Worm (Caenorhabditis elegans) whole organism, young adult: ENCODE data around the gene K08A2.2.

Experiments used
- B0035.1 ChIP-seq: sonication (generic microtip); optimal IDR thresholded peaks from 2 replicates; lab custom pipeline; 2016; ENCODE audit warnings: missing genetic modification characterization, mild to moderate bottlenecking, missing compliant biosample characterization, missing genotype, missing genetic modification reagents
- C06A6.2 ChIP-seq: fragments of 200-800 bp; sonication (Bioruptor generic); conservative IDR thresholded peaks from 2 replicates; pipeline ENCODE4 v1.3.6; 2022; ENCODE audit warnings: missing genetic modification characterization, missing compliant biosample characterization
- F10E7.11 ChIP-seq: sonication (generic microtip); optimal IDR thresholded peaks from 2 replicates; lab custom pipeline; 2017; ENCODE audit warnings: mild to moderate bottlenecking, missing genetic modification characterization, moderate library complexity, missing compliant biosample characterization
- F23B12.7 ChIP-seq: sonication (generic microtip); optimal IDR thresholded peaks from 2 replicates; lab custom pipeline; 2017; ENCODE audit warnings: missing genetic modification characterization, mild to moderate bottlenecking, missing compliant biosample characterization, antibody characterized with exemption, moderate library complexity; ENCODE audit not compliant: insufficient read depth
- F33H1.4 ChIP-seq: fragments of 200-800 bp; sonication (Bioruptor generic); IDR thresholded peaks from 2 replicates; pipeline ENCODE4 v1.3.6; 2022; ENCODE audit warnings: missing genetic modification reagents, missing genetic modification characterization, missing compliant biosample characterization
- K12H6.12 ChIP-seq: fragments of 200-800 bp; sonication (Bioruptor generic); optimal IDR thresholded peaks from 2 replicates; lab custom pipeline; 2018; ENCODE audit warnings: mild to moderate bottlenecking, missing genetic modification characterization, missing compliant biosample characterization
- T07F8.4 ChIP-seq: sonication (generic microtip); optimal IDR thresholded peaks from 2 replicates; lab custom pipeline; 2016; ENCODE audit warnings: mild to moderate bottlenecking, missing genetic modification characterization, moderate library complexity, missing compliant biosample characterization
- T26A5.8 ChIP-seq: sonication (generic microtip); optimal IDR thresholded peaks from 2 replicates; lab custom pipeline; 2016; ENCODE audit warnings: missing genetic modification characterization, missing compliant biosample characterization
- Y53F4B.3 ChIP-seq: fragments of 200-800 bp; sonication (Bioruptor generic); IDR thresholded peaks from 2 replicates; pipeline ENCODE4 v1.3.6; 2022; ENCODE audit warnings: missing genetic modification reagents, missing genetic modification characterization, missing compliant biosample characterization
- Y95B8A.8 ChIP-seq: fragments of 200-800 bp; sonication (Bioruptor generic); IDR thresholded peaks from 2 replicates; pipeline ENCODE4 v1.3.6; 2022; ENCODE audit warnings: missing genetic modification reagents, missing genetic modification characterization, missing compliant biosample characterization
- akir-1 ChIP-seq: fragments of 200-800 bp; sonication (Bioruptor generic); optimal IDR thresholded peaks from 2 replicates; lab custom pipeline; 2018; ENCODE audit warnings: mild to moderate bottlenecking, missing genetic modification characterization, moderate library complexity, missing compliant biosample characterization
- ama-1 ChIP-seq, 3 experiments: fragments of 150-350 bp in 1 of 3; sonication (generic microtip) in 2 of 3; optimal IDR thresholded peaks; 2 replicates each; lab custom pipeline; 2014 to 2018; ENCODE audit warnings: missing biosample characterization in 2 of 3, missing genetic modification characterization in 2 of 3, missing genetic modification reagents in 2 of 3
- aptf-3 ChIP-seq: fragments of 200-800 bp; sonication (Bioruptor generic); IDR thresholded peaks from 2 replicates; pipeline ENCODE4 v1.3.6; 2022; ENCODE audit warnings: missing genetic modification characterization, missing compliant biosample characterization
- atf-7 ChIP-seq: sonication (generic microtip); optimal IDR thresholded peaks from 2 replicates; lab custom pipeline; 2017; ENCODE audit warnings: mild to moderate bottlenecking, missing genetic modification characterization, missing compliant biosample characterization
- athp-1 ChIP-seq: sonication (generic microtip); optimal IDR thresholded peaks from 2 replicates; lab custom pipeline; 2017; ENCODE audit warnings: mild to moderate bottlenecking, missing genetic modification characterization, missing compliant biosample characterization
- attf-6 ChIP-seq: fragments of 200-800 bp; sonication (Bioruptor generic); IDR thresholded peaks from 2 replicates; pipeline ENCODE4 v1.3.6; 2022; ENCODE audit warnings: missing genetic modification reagents, missing genetic modification characterization, missing compliant biosample characterization
- bed-2 ChIP-seq: fragments of 200-800 bp; sonication (Bioruptor generic); IDR thresholded peaks from 2 replicates; pipeline ENCODE4 v1.3.6; 2022; ENCODE audit warnings: missing genetic modification reagents, missing genetic modification characterization, missing compliant biosample characterization
- ccch-3 ChIP-seq: fragments of 200-800 bp; sonication (Bioruptor generic); optimal IDR thresholded peaks from 2 replicates; lab custom pipeline; 2018; ENCODE audit warnings: mild to moderate bottlenecking, missing genetic modification characterization, missing compliant biosample characterization
- cebp-2 ChIP-seq: fragments of 200-800 bp; sonication (Bioruptor generic); IDR thresholded peaks from 2 replicates; pipeline ENCODE4 v1.3.6; 2022; ENCODE audit warnings: missing genetic modification characterization, missing compliant biosample characterization
- ceh-40 ChIP-seq: fragments of 200-800 bp; sonication (Bioruptor generic); IDR thresholded peaks from 2 replicates; pipeline ENCODE4 v1.3.6; 2022; ENCODE audit warnings: missing genetic modification characterization, missing compliant biosample characterization
- ceh-58 ChIP-seq: fragments of 200-800 bp; sonication (Bioruptor generic); IDR thresholded peaks from 2 replicates; pipeline ENCODE4 v1.3.6; 2022; ENCODE audit warnings: missing genetic modification characterization, missing compliant biosample characterization
- ceh-79 ChIP-seq: sonication (generic microtip); optimal IDR thresholded peaks from 2 replicates; lab custom pipeline; 2017; ENCODE audit warnings: mild to moderate bottlenecking, missing genetic modification characterization, missing compliant biosample characterization
- dox-1 ChIP-seq: fragments of 200-800 bp; sonication (Bioruptor generic); IDR thresholded peaks from 2 replicates; pipeline ENCODE4 v1.3.6; 2022; ENCODE audit warnings: missing genetic modification reagents, missing genetic modification characterization, missing compliant biosample characterization
- dpff-1 ChIP-seq: sonication (generic microtip); optimal IDR thresholded peaks from 2 replicates; lab custom pipeline; 2017; ENCODE audit warnings: mild to moderate bottlenecking, missing genetic modification characterization, missing compliant biosample characterization
- egl-18 ChIP-seq: fragments of 200-800 bp; sonication (Bioruptor generic); IDR thresholded peaks from 2 replicates; pipeline ENCODE4 v1.3.6; 2022; ENCODE audit warnings: missing genetic modification reagents, missing genetic modification characterization, missing compliant biosample characterization
- egl-44 ChIP-seq: fragments of 200-800 bp; sonication (Bioruptor generic); IDR thresholded peaks from 2 replicates; pipeline ENCODE4 v1.3.6; 2022; ENCODE audit warnings: missing genetic modification reagents, missing genetic modification characterization, missing compliant biosample characterization
- hlh-12 ChIP-seq: sonication (generic microtip); optimal IDR thresholded peaks from 2 replicates; lab custom pipeline; 2016; ENCODE audit warnings: missing genetic modification characterization, missing compliant biosample characterization
- hrde-1 ChIP-seq: sonication (generic microtip); optimal IDR thresholded peaks from 2 replicates; lab custom pipeline; 2016; ENCODE audit warnings: missing genetic modification characterization, mild to moderate bottlenecking, missing compliant biosample characterization, moderate library complexity, missing genotype, missing genetic modification reagents, borderline replicate concordance
- let-607 ChIP-seq, 2 experiments: fragments of 200-800 bp in 1 of 2; sonication (Bioruptor generic) in 1 of 2; sonication (generic microtip) in 1 of 2; optimal IDR thresholded peaks; 2 replicates each; lab custom pipeline; 2016 to 2018; ENCODE audit warnings: mild to moderate bottlenecking in 2 of 2, missing compliant biosample characterization in 2 of 2, missing genetic modification characterization in 2 of 2, moderate library complexity in 2 of 2, missing genotype in 1 of 2
- lin-54 ChIP-seq: fragments of 200-800 bp; sonication (Bioruptor generic); optimal IDR thresholded peaks from 2 replicates; lab custom pipeline; 2018; ENCODE audit warnings: mild to moderate bottlenecking, missing genetic modification characterization, missing compliant biosample characterization
- lsy-27 ChIP-seq: sonication (generic microtip); optimal IDR thresholded peaks from 2 replicates; lab custom pipeline; 2017; ENCODE audit warnings: missing genetic modification characterization, mild to moderate bottlenecking, missing compliant biosample characterization, antibody characterized with exemption, missing genotype, borderline replicate concordance; ENCODE audit not compliant: insufficient read depth
- madf-3 ChIP-seq: fragments of 200-800 bp; sonication (Bioruptor generic); IDR thresholded peaks from 2 replicates; pipeline ENCODE4 v1.3.6; 2022; ENCODE audit warnings: missing genetic modification reagents, missing genetic modification characterization, missing compliant biosample characterization
- madf-6 ChIP-seq: fragments of 200-800 bp; sonication (Bioruptor generic); IDR thresholded peaks from 2 replicates; pipeline ENCODE4 v1.3.6; 2022; ENCODE audit warnings: missing genetic modification reagents, missing genetic modification characterization, missing compliant biosample characterization
- mcd-1 ChIP-seq: fragments of 200-800 bp; sonication (Bioruptor generic); IDR thresholded peaks from 2 replicates; pipeline ENCODE4 v1.3.6; 2022; ENCODE audit warnings: missing genetic modification reagents, missing genetic modification characterization, missing compliant biosample characterization
- mel-28 ChIP-seq: sonication (generic microtip); optimal IDR thresholded peaks from 2 replicates; lab custom pipeline; 2016; ENCODE audit warnings: borderline replicate concordance, mild to moderate bottlenecking, missing genetic modification characterization, missing compliant biosample characterization
- nfyb-1 ChIP-seq: fragments of 200-800 bp; sonication (Bioruptor generic); IDR thresholded peaks from 2 replicates; pipeline ENCODE4 v1.3.6; 2022; ENCODE audit warnings: missing genetic modification reagents, missing genetic modification characterization, missing compliant biosample characterization
- pha-4 ChIP-seq: fragments of 150-350 bp; sonication (generic microtip); optimal IDR thresholded peaks from 2 replicates; lab custom pipeline; 2014; ENCODE audit warnings: missing biosample characterization, missing genetic modification reagents, missing genetic modification characterization
- rcor-1 ChIP-seq: fragments of 200-800 bp; sonication (Bioruptor generic); IDR thresholded peaks from 2 replicates; pipeline ENCODE4 v1.3.6; 2022; ENCODE audit warnings: missing genetic modification reagents, missing genetic modification characterization, missing compliant biosample characterization
- rec-8 ChIP-seq, 2 experiments: sonication (generic microtip); optimal IDR thresholded peaks; 2 replicates each; lab custom pipeline; 2016; ENCODE audit warnings: mild to moderate bottlenecking in 2 of 2, missing genetic modification characterization in 2 of 2, missing genetic modification reagents in 2 of 2, missing genotype in 2 of 2, missing biosample characterization in 1 of 2, missing compliant biosample characterization in 1 of 2, moderate library complexity in 1 of 2
- repo-1 ChIP-seq: sonication (generic microtip); optimal IDR thresholded peaks from 2 replicates; lab custom pipeline; 2017; ENCODE audit warnings: mild to moderate bottlenecking, missing genetic modification characterization, missing compliant biosample characterization
- sdz-38 ChIP-seq: sonication (generic microtip); optimal IDR thresholded peaks from 2 replicates; lab custom pipeline; 2016; ENCODE audit warnings: missing genotype, missing genetic modification characterization, missing compliant biosample characterization
- sea-2 ChIP-seq: fragments of 200-800 bp; sonication (Bioruptor generic); IDR thresholded peaks from 2 replicates; pipeline ENCODE4 v1.3.6; 2022; ENCODE audit warnings: missing genetic modification characterization, missing compliant biosample characterization
- snpc-1.1 ChIP-seq: sonication (generic microtip); optimal IDR thresholded peaks from 2 replicates; lab custom pipeline; 2017; ENCODE audit warnings: missing genetic modification characterization, mild to moderate bottlenecking, missing compliant biosample characterization, antibody characterized with exemption, moderate library complexity, missing genotype, missing genetic modification reagents; ENCODE audit not compliant: insufficient read depth
- tbp1 ChIP-seq: fragments of 200-800 bp; sonication (Bioruptor generic); optimal IDR thresholded peaks from 2 replicates; lab custom pipeline; 2018; ENCODE audit warnings: mild to moderate bottlenecking, missing genetic modification characterization, missing compliant biosample characterization
- ztf-22 ChIP-seq: fragments of 200-800 bp; sonication (Bioruptor generic); optimal IDR thresholded peaks from 2 replicates; lab custom pipeline; 2018; ENCODE audit warnings: mild to moderate bottlenecking, missing genetic modification characterization, moderate library complexity, missing compliant biosample characterization
- ztf-26 ChIP-seq: sonication (generic microtip); optimal IDR thresholded peaks from 2 replicates; lab custom pipeline; 2017; ENCODE audit warnings: missing genetic modification characterization, missing compliant biosample characterization
- ztf-6 ChIP-seq: fragments of 200-800 bp; sonication (Bioruptor generic); IDR thresholded peaks from 2 replicates; pipeline ENCODE4 v1.3.6; 2022; ENCODE audit warnings: missing genetic modification reagents, missing genetic modification characterization, missing compliant biosample characterization

The K08A2.2 gene

ce11 chrII:2973940-2974402, 17.4 kb upstream of the K08A2.2 start (continued):
- TF ChIP-seq lsy-27 (tag; lab: Kevin White, UChicago) (no peak), attf-6 (GFP tag; lab: Robert Waterston, UW) (peak; percentile 49; the same call in 1 of the 2 replicates), hlh-12 (tag; lab: Kevin White, UChicago) (no peak), nfyb-1 (GFP tag; lab: Robert Waterston, UW) (peak; percentile 97), bed-2 (GFP tag; lab: Robert Waterston, UW) (0 out of 2 replicates have a peak, but pooled peaks have one; percentile 42), aptf-3 (0 out of 2 replicates have a peak, but pooled peaks have one; percentile 16), madf-6 (GFP tag; lab: Robert Waterston, UW) (peak; percentile 47; the same call in 1 of the 2 replicates), lin-54 (GFP tag; lab: Kevin White, UChicago) (peak; percentile 70), rec-8 (tag; optimal IDR thresholded peaks at IDR 0.05; lab: Kevin White, UChicago) (no peak), C06A6.2 (GFP tag; lab: Robert Waterston, UW) (peak; percentile 95), F33H1.4 (GFP tag; lab: Robert Waterston, UW) (no peak; the same call in 1 of the 2 replicates), ceh-40 (GFP tag; lab: Robert Waterston, UW) (no peak), F23B12.7 (tag; lab: Kevin White, UChicago) (no peak), mcd-1 (GFP tag; lab: Robert Waterston, UW) (peak; percentile 95), akir-1 (GFP tag; lab: Kevin White, UChicago) (peak; percentile 73), sdz-38 (no peak), cebp-2 (peak; percentile 78; the same call in 1 of the 2 replicates), ceh-58 (GFP tag; lab: Robert Waterston, UW) (no peak), T26A5.8 (tag; lab: Kevin White, UChicago) (no peak), repo-1 (tag; lab: Kevin White, UChicago) (peak; percentile 91), pha-4 (tag; lab: Kevin White, UChicago) (peak; percentile 88), madf-3 (GFP tag; lab: Robert Waterston, UW) (peak; percentile 83; the same call in 1 of the 2 replicates), dpff-1 (tag; lab: Kevin White, UChicago) (peak; percentile 87), mel-28 (tag; lab: Kevin White, UChicago) (peak; percentile 36), hrde-1 (no peak), F10E7.11 (tag; lab: Kevin White, UChicago) (peak; percentile 62), dox-1 (GFP tag; lab: Robert Waterston, UW) (peak; percentile 91), sea-2 (peak; percentile 79; the same call in 1 of the 2 replicates), atf-7 (tag; lab: Kevin White, UChicago) (peak; percentile 98), ama-1 (optimal IDR thresholded peaks at IDR 0.05; lab: Kevin White, UChicago) (no peak), ama-1 (GFP tag; optimal IDR thresholded peaks at IDR 0.05; lab: Kevin White, UChicago) (no peak), let-607 (tag; optimal IDR thresholded peaks at IDR 0.05; lab: Kevin White, UChicago) (peak in 1 of 2 experiments; percentile 9), Y95B8A.8 (peak; percentile 85), egl-18 (peak; percentile 91), ceh-79 (tag; lab: Kevin White, UChicago) (peak; percentile 35), K12H6.12 (peak; percentile 93), egl-44 (GFP tag; lab: Robert Waterston, UW) (peak; percentile 95), ztf-22 (GFP tag; lab: Kevin White, UChicago) (peak; percentile 94), tbp1 (peak; percentile 65), snpc-1.1 (tag; lab: Kevin White, UChicago) (no peak), rcor-1 (peak; percentile 62; the same call in 1 of the 2 replicates), Y53F4B.3 (GFP tag; lab: Robert Waterston, UW) (no peak), B0035.1 (tag; lab: Kevin White, UChicago) (no peak), ztf-6 (peak; percentile 58; the same call in 1 of the 2 replicates), ccch-3 (GFP tag; lab: Kevin White, UChicago) (no peak), athp-1 (tag; lab: Kevin White, UChicago) (peak; percentile 82), T07F8.4 (no peak), ztf-26 (tag; lab: Kevin White, UChicago) (peak; percentile 97)
